Worm (Caenorhabditis elegans) whole organism, young adult: ENCODE results near the gene tbce-1.

Experiments
- B0336.3 ChIP-seq: fragments of 200-800 bp; sonication (Bioruptor generic); IDR thresholded peaks from 2 replicates; pipeline ENCODE4 v1.3.6; 2022; ENCODE audit warnings: missing genetic modification characterization, missing compliant biosample characterization
- D2030.7 ChIP-seq: fragments of 200-800 bp; sonication (Bioruptor generic); IDR thresholded peaks from 2 replicates; pipeline ENCODE4 v1.3.6; 2022; ENCODE audit warnings: missing genetic modification reagents, missing genetic modification characterization, missing compliant biosample characterization
- F10E7.11 ChIP-seq: sonication (generic microtip); optimal IDR thresholded peaks from 2 replicates; lab custom pipeline; 2017; ENCODE audit warnings: mild to moderate bottlenecking, missing genetic modification characterization, moderate library complexity, missing compliant biosample characterization
- F52B5.7 ChIP-seq: sonication (generic microtip); optimal IDR thresholded peaks from 2 replicates; lab custom pipeline; 2016; ENCODE audit warnings: mild to moderate bottlenecking, missing genetic modification characterization, missing compliant biosample characterization
- K12H6.12 ChIP-seq: fragments of 200-800 bp; sonication (Bioruptor generic); optimal IDR thresholded peaks from 2 replicates; lab custom pipeline; 2018; ENCODE audit warnings: mild to moderate bottlenecking, missing genetic modification characterization, missing compliant biosample characterization
- Y53G8AR.9 ChIP-seq: fragments of 200-800 bp; sonication (Bioruptor generic); conservative IDR thresholded peaks from 2 replicates; pipeline ENCODE4 v1.3.6; 2022; ENCODE audit warnings: missing genetic modification reagents, missing genetic modification characterization, missing compliant biosample characterization
- akir-1 ChIP-seq: fragments of 200-800 bp; sonication (Bioruptor generic); optimal IDR thresholded peaks from 2 replicates; lab custom pipeline; 2018; ENCODE audit warnings: mild to moderate bottlenecking, missing genetic modification characterization, moderate library complexity, missing compliant biosample characterization
- attf-3 ChIP-seq: fragments of 200-800 bp; sonication (Bioruptor generic); conservative IDR thresholded peaks from 2 replicates; pipeline ENCODE4 v1.3.6; 2022; ENCODE audit warnings: missing genetic modification reagents, missing genetic modification characterization, missing compliant biosample characterization
- cebp-1 ChIP-seq, 2 experiments: fragments of 200-800 bp in 1 of 2; sonication (Bioruptor generic) in 1 of 2; sonication (generic microtip) in 1 of 2; IDR thresholded peaks in 1 of 2; optimal IDR thresholded peaks in 1 of 2; 2 replicates each; pipeline versions ENCODE4 v1.3.6 to Lab custom; 2017 to 2022; ENCODE audit warnings: missing compliant biosample characterization in 2 of 2, missing genetic modification characterization in 2 of 2, mild to moderate bottlenecking in 1 of 2, missing genetic modification reagents in 1 of 2, moderate library complexity in 1 of 2
- ceh-40 ChIP-seq: fragments of 200-800 bp; sonication (Bioruptor generic); IDR thresholded peaks from 2 replicates; pipeline ENCODE4 v1.3.6; 2022; ENCODE audit warnings: missing genetic modification characterization, missing compliant biosample characterization
- ceh-79 ChIP-seq: sonication (generic microtip); optimal IDR thresholded peaks from 2 replicates; lab custom pipeline; 2017; ENCODE audit warnings: mild to moderate bottlenecking, missing genetic modification characterization, missing compliant biosample characterization
- chd-7 ChIP-seq: sonication (generic microtip); optimal IDR thresholded peaks from 2 replicates; lab custom pipeline; 2016; ENCODE audit warnings: mild to moderate bottlenecking, missing genetic modification characterization, moderate library complexity, missing compliant biosample characterization
- dpff-1 ChIP-seq: sonication (generic microtip); optimal IDR thresholded peaks from 2 replicates; lab custom pipeline; 2017; ENCODE audit warnings: mild to moderate bottlenecking, missing genetic modification characterization, missing compliant biosample characterization
- efl-1 ChIP-seq: fragments of 150-350 bp; optimal IDR thresholded peaks from 2 replicates; lab custom pipeline; 2014; ENCODE audit warnings: missing biosample characterization, missing genetic modification reagents, missing genetic modification characterization
- ekl-4 ChIP-seq: fragments of 200-800 bp; sonication (Bioruptor generic); IDR thresholded peaks from 2 replicates; pipeline ENCODE4 v1.3.6; 2022; ENCODE audit warnings: missing genetic modification reagents, missing genetic modification characterization, missing compliant biosample characterization
- fkh-3 ChIP-seq: sonication (generic microtip); optimal IDR thresholded peaks from 2 replicates; lab custom pipeline; 2016; ENCODE audit warnings: mild to moderate bottlenecking, missing genetic modification characterization, missing compliant biosample characterization
- him-1 ChIP-seq: sonication (generic microtip); optimal IDR thresholded peaks from 2 replicates; lab custom pipeline; 2016; ENCODE audit warnings: missing genotype, missing genetic modification reagents, missing genetic modification characterization, missing compliant biosample characterization
- hlh-26 ChIP-seq: fragments of 200-800 bp; sonication (Bioruptor generic); conservative IDR thresholded peaks from 2 replicates; pipeline ENCODE4 v1.3.6; 2022; ENCODE audit warnings: missing genetic modification reagents, missing genetic modification characterization, missing compliant biosample characterization
- hmg-1.2 ChIP-seq: fragments of 200-800 bp; sonication (Bioruptor generic); IDR thresholded peaks from 2 replicates; pipeline ENCODE4 v1.3.6; 2022; ENCODE audit warnings: missing genetic modification reagents, missing genetic modification characterization, missing compliant biosample characterization
- lin-26 ChIP-seq: fragments of 200-800 bp; sonication (Bioruptor generic); IDR thresholded peaks from 2 replicates; pipeline ENCODE4 v1.3.6; 2022; ENCODE audit warnings: missing genetic modification reagents, missing genetic modification characterization, missing compliant biosample characterization
- lin-40 ChIP-seq: sonication (generic microtip); optimal IDR thresholded peaks from 2 replicates; lab custom pipeline; 2016; ENCODE audit warnings: missing genetic modification characterization, mild to moderate bottlenecking, missing compliant biosample characterization, missing genotype, missing genetic modification reagents
- madf-3 ChIP-seq: fragments of 200-800 bp; sonication (Bioruptor generic); IDR thresholded peaks from 2 replicates; pipeline ENCODE4 v1.3.6; 2022; ENCODE audit warnings: missing genetic modification reagents, missing genetic modification characterization, missing compliant biosample characterization
- mcd-1 ChIP-seq: fragments of 200-800 bp; sonication (Bioruptor generic); IDR thresholded peaks from 2 replicates; pipeline ENCODE4 v1.3.6; 2022; ENCODE audit warnings: missing genetic modification reagents, missing genetic modification characterization, missing compliant biosample characterization
- mel-28 ChIP-seq: sonication (generic microtip); optimal IDR thresholded peaks from 2 replicates; lab custom pipeline; 2016; ENCODE audit warnings: borderline replicate concordance, mild to moderate bottlenecking, missing genetic modification characterization, missing compliant biosample characterization
- mes-4 ChIP-seq: sonication (generic microtip); optimal IDR thresholded peaks from 2 replicates; lab custom pipeline; 2016; ENCODE audit warnings: missing genotype, missing genetic modification characterization, missing compliant biosample characterization
- nfya-1 ChIP-seq: sonication (generic microtip); optimal IDR thresholded peaks from 2 replicates; lab custom pipeline; 2017; ENCODE audit warnings: antibody characterized with exemption, missing compliant biosample characterization, missing genetic modification characterization, borderline replicate concordance; ENCODE audit not compliant: insufficient read depth
- nhr-27 ChIP-seq: fragments of 200-800 bp; sonication (Bioruptor generic); optimal IDR thresholded peaks from 2 replicates; lab custom pipeline; 2018; ENCODE audit warnings: mild to moderate bottlenecking, missing genetic modification characterization, moderate library complexity, missing compliant biosample characterization
- nhr-90 ChIP-seq: sonication (generic microtip); optimal IDR thresholded peaks from 2 replicates; lab custom pipeline; 2016; ENCODE audit warnings: missing genotype, mild to moderate bottlenecking, missing genetic modification characterization, missing compliant biosample characterization
- rpc-1 ChIP-seq, 2 experiments: fragments of 150-350 bp in 1 of 2; sonication (generic microtip) in 1 of 2; optimal IDR thresholded peaks; 2 replicates each; lab custom pipeline; 2014 to 2018; ENCODE audit warnings: missing biosample characterization in 1 of 2, missing genetic modification characterization in 1 of 2, missing genetic modification reagents in 1 of 2, missing genotype in 1 of 2
- sdz-38 ChIP-seq: sonication (generic microtip); optimal IDR thresholded peaks from 2 replicates; lab custom pipeline; 2016; ENCODE audit warnings: missing genotype, missing genetic modification characterization, missing compliant biosample characterization
- snpc-1.3 ChIP-seq: sonication (generic microtip); optimal IDR thresholded peaks from 2 replicates; lab custom pipeline; 2017; ENCODE audit warnings: missing genetic modification characterization, mild to moderate bottlenecking, missing compliant biosample characterization, antibody characterized with exemption, moderate library complexity, missing genotype, missing genetic modification reagents; ENCODE audit not compliant: insufficient read depth
- sptf-2 ChIP-seq: fragments of 200-800 bp; sonication (Bioruptor generic); optimal IDR thresholded peaks from 2 replicates; lab custom pipeline; 2018; ENCODE audit warnings: mild to moderate bottlenecking, missing genetic modification characterization, missing compliant biosample characterization
- tbx-9 ChIP-seq: sonication (generic microtip); optimal IDR thresholded peaks from 2 replicates; lab custom pipeline; 2016; ENCODE audit warnings: borderline replicate concordance, missing genetic modification characterization, inconsistent platforms, missing compliant biosample characterization
- ztf-18 ChIP-seq: sonication (generic microtip); optimal IDR thresholded peaks from 2 replicates; lab custom pipeline; 2016; ENCODE audit warnings: missing genotype, mild to moderate bottlenecking, missing genetic modification characterization, missing compliant biosample characterization

Gene tbce-1

DNA sequence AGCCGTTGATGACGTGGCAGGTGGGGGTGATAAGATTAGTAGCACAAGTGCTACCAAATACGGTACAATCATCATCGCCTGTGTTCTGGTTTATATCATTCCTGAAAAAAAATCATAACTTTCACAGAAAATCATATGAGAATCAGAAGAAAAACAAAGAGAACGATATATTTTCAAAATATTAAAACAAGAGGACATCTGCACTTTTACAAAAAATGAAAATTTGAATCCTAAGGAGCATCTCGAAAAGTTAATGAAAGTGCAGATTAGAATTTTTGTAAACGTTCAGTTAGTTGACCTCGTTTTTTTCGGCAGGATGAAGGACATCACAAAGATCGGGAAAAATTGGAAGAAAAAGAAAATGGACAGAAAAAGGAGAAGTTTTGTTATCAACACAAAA lies 18.4 kb downstream of the tbce-1 start, which contains the start of gene F35H10.10:
Gene F35H10.10, minus strand, starts transcription at position 101 of the 400 bp plus-strand sequence.
- TF ChIP-seq fkh-3 (tag; lab: Kevin White, UChicago) (no peak), ekl-4 (GFP tag; lab: Robert Waterston, UW) (no peak), ceh-40 (GFP tag; lab: Robert Waterston, UW) (no peak), snpc-1.3 (tag; lab: Kevin White, UChicago) (no peak), him-1 (tag; lab: Kevin White, UChicago) (no peak), nfya-1 (tag; lab: Kevin White, UChicago) (no peak), D2030.7 (no peak), nhr-90 (tag; lab: Kevin White, UChicago) (no peak), nhr-27 (tag; lab: Kevin White, UChicago) (no peak), F52B5.7 (tag; lab: Kevin White, UChicago) (no peak), Y53G8AR.9 (no peak), attf-3 (GFP tag; lab: Robert Waterston, UW) (no peak), B0336.3 (GFP tag; lab: Robert Waterston, UW) (no peak), sdz-38 (tag; lab: Kevin White, UChicago) (no peak), mel-28 (tag; lab: Kevin White, UChicago) (no peak), ztf-18 (tag; lab: Kevin White, UChicago) (no peak)

DNA sequence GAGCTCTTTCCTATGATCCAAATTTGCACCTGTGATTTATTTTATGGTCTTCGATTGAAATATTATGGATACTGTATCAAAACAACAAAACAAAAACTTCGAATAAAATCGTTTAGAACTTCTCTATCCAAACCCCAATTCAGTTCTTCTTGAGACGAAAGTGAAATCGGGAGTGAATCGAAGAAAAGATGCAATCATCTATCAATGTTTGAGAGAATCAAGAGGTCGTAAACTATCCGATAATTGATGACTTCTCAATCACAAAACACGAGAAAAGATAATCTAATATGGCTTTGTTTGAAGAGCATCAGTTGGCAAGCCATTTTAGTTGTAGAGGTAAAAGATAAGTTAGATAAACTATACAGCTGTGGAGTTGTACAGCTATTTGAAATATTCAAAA lies 23.3 kb downstream of the tbce-1 start:
- TF ChIP-seq ceh-79 (no peak), rpc-1 (optimal IDR thresholded peaks at IDR 0.05; lab: Kevin White, UChicago) (no peak), rpc-1 (tag; optimal IDR thresholded peaks at IDR 0.05; lab: Kevin White, UChicago) (no peak), chd-7 (tag; lab: Kevin White, UChicago) (no peak), mcd-1 (GFP tag; lab: Robert Waterston, UW) (no peak), hlh-26 (GFP tag; lab: Robert Waterston, UW) (no peak)

DNA sequence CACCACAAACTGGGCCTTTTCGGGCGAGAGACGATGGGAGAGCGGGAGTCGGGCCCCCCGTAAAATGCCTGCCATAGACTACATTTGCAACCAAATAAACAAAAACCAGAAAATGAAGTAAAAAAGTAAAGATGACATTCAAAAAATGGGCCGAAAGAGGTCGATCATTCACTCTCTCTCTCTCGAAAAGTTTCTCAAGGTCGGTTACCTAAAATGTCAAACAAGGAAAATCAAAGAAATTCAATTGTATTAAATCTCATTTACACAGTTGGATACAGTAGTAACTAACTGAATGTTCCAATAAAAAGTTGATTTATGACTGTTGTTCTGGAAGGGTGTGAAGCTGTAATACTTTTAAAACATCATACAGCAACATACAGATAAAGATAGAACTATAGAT lies 24.3 kb downstream of the tbce-1 start:
- TF ChIP-seq sptf-2 (GFP tag; lab: Kevin White, UChicago), result no peak
- TF ChIP-seq nhr-27 (tag; lab: Kevin White, UChicago), result no peak
- no peak for TF ChIP-seq lin-26 (GFP tag; lab: Robert Waterston, UW)
- TF ChIP-seq mes-4 (tag; lab: Kevin White, UChicago), result no peak
- TF ChIP-seq snpc-1.3 (tag; lab: Kevin White, UChicago), result no peak
- TF ChIP-seq akir-1 (GFP tag; lab: Kevin White, UChicago), result no peak
- TF ChIP-seq fkh-3 (tag; lab: Kevin White, UChicago), result no peak
- TF ChIP-seq hmg-1.2 (GFP tag; lab: Robert Waterston, UW), result no peak
- no peak for TF ChIP-seq efl-1 (GFP tag; lab: Kevin White, UChicago)
- TF ChIP-seq lin-40 (tag; lab: Kevin White, UChicago), result no peak
- no peak for TF ChIP-seq tbx-9 (tag; lab: Kevin White, UChicago)
- TF ChIP-seq madf-3 (GFP tag; lab: Robert Waterston, UW), result no peak
- TF ChIP-seq K12H6.12 (tag; lab: Kevin White, UChicago), result no peak
- no peak for TF ChIP-seq F10E7.11 (tag; lab: Kevin White, UChicago)
- no peak for TF ChIP-seq cebp-1 (GFP tag; IDR thresholded peaks at IDR 0.05; lab: Robert Waterston, UW)
- TF ChIP-seq cebp-1 (tag; optimal IDR thresholded peaks at IDR 0.05; lab: Kevin White, UChicago), result no peak
- TF ChIP-seq dpff-1 (tag; lab: Kevin White, UChicago), result no peak
